Worm (Caenorhabditis elegans) whole organism, L3 larva: ENCODE measurements around the gene sec-23.

Experiments used
- ZK546.5 ChIP-seq: sonication (generic microtip); optimal IDR thresholded peaks from 2 replicates; lab custom pipeline; 2017; ENCODE audit warnings: missing biosample characterization, missing genetic modification characterization
- aly-2 ChIP-seq: fragments of 150-350 bp; optimal IDR thresholded peaks from 2 replicates; lab custom pipeline; 2014; ENCODE audit warnings: missing biosample characterization, missing genetic modification characterization
- elt-3 ChIP-seq, 3 experiments: fragments of 150-350 bp in 1 of 3; sonication (generic microtip) in 2 of 3; optimal IDR thresholded peaks; 2 replicates in 2 of 3; 4 replicates in 1 of 3; lab custom pipeline; 2014 to 2017; ENCODE audit warnings: missing biosample characterization in 3 of 3, missing genetic modification characterization in 3 of 3
- nhr-28 ChIP-seq: fragments of 150-350 bp; optimal IDR thresholded peaks from 2 replicates; lab custom pipeline; 2014; ENCODE audit warnings: missing biosample characterization, missing genetic modification characterization
- snpc-4 ChIP-seq: fragments of 150-350 bp; optimal IDR thresholded peaks from 2 replicates; lab custom pipeline; 2014; ENCODE audit warnings: missing biosample characterization, missing genetic modification characterization
- tbx-2 ChIP-seq: sonication (generic microtip); optimal IDR thresholded peaks from 2 replicates; lab custom pipeline; 2016; ENCODE audit warnings: mild to moderate bottlenecking, missing genetic modification characterization, missing compliant biosample characterization
- unc-62 ChIP-seq: fragments of 150-350 bp; sonication (generic microtip); optimal IDR thresholded peaks from 4 replicates; lab custom pipeline; 2014; ENCODE audit warnings: missing biosample characterization, missing genetic modification reagents, missing genetic modification characterization
- ztf-4 ChIP-seq: fragments of 150-350 bp; optimal IDR thresholded peaks from 2 replicates; lab custom pipeline; 2014; ENCODE audit warnings: missing biosample characterization, missing genetic modification characterization

- TF ChIP-seq unc-62 (GFP tag; lab: Kevin White, UChicago) = no peak
- TF ChIP-seq ZK546.5 = no peak
- TF ChIP-seq ztf-4 (tag; lab: Kevin White, UChicago) = no peak
- TF ChIP-seq snpc-4 (tag; lab: Kevin White, UChicago) = no peak
- TF ChIP-seq tbx-2 (tag; lab: Kevin White, UChicago) = no peak
- no peak for TF ChIP-seq nhr-28 (tag; lab: Kevin White, UChicago)
- no peak for TF ChIP-seq aly-2 (tag; lab: Kevin White, UChicago)
- no peak for TF ChIP-seq elt-3 (tag; optimal IDR thresholded peaks at IDR 0.05; lab: Kevin White, UChicago)
Measured at ce11 chrV:20123010-20123409, 31.9 kb downstream of the sec-23 start.
